Fruit fly (Drosophila melanogaster) whole organism: ENCODE results near the gene Gnmt.

Experiments
- CG8478 ChIP-seq: fragments of >200 bp; optimal IDR thresholded peaks from 2 replicates; lab custom pipeline; 2018; ENCODE audit warnings: inconsistent platforms
- Dll ChIP-seq: fragments of >200 bp; optimal IDR thresholded peaks from 2 replicates; lab custom pipeline; 2017
- EcR ChIP-seq, 2 experiments: fragments of >200 bp; optimal IDR thresholded peaks; 2 replicates each; lab custom pipeline; 2017; ENCODE audit warnings: missing biosample characterization in 2 of 2, missing genetic modification characterization in 2 of 2, missing genetic modification reagents in 2 of 2
- pan ChIP-seq: fragments of >200 bp; optimal IDR thresholded peaks from 2 replicates; lab custom pipeline; 2017
- psq ChIP-seq: fragments of >200 bp; optimal IDR thresholded peaks from 2 replicates; lab custom pipeline; 2017
- usp ChIP-seq: fragments of >200 bp; optimal IDR thresholded peaks from 2 replicates; lab custom pipeline; 2017; ENCODE audit warnings: missing biosample characterization, missing genetic modification characterization, mixed read lengths

dm6 chr3R:12716251-12716650, 41.8 kb downstream of the Gnmt start:
- TF ChIP-seq usp (GFP tag; lab: Kevin White, UChicago) = no peak
- no peak for TF ChIP-seq psq
- TF ChIP-seq EcR (GFP tag; optimal IDR thresholded peaks at IDR 0.05; lab: Kevin White, UChicago) = no peak
- TF ChIP-seq pan (lab: Kevin White, UChicago) = no peak
- TF ChIP-seq Dll (lab: Kevin White, UChicago) = no peak
- TF ChIP-seq CG8478 = no peak
